Fruit fly (Drosophila melanogaster) whole organism, embryonic: Measurements from ENCODE around the gene CG13833.

ENCODE experiments used
- ATbp ChIP-seq: fragments of 200-800 bp; sonication (Bioruptor generic); optimal IDR thresholded peaks from 2 replicates; lab custom pipeline; 2017; ENCODE audit warnings: missing biosample characterization, mild to moderate bottlenecking, missing genetic modification characterization, missing genetic modification reagents
- CG1647 ChIP-seq: fragments of 200-800 bp; sonication (Bioruptor generic); optimal IDR thresholded peaks from 3 replicates; lab custom pipeline; 2016; ENCODE audit warnings: missing biosample characterization, missing genetic modification characterization
- CG6813 ChIP-seq: fragments of 200-800 bp; sonication (Bioruptor generic); optimal IDR thresholded peaks from 2 replicates; lab custom pipeline; 2017; ENCODE audit warnings: missing biosample characterization, missing genetic modification characterization, mild to moderate bottlenecking, moderate library complexity, missing genetic modification reagents
- Lpt ChIP-seq: fragments of >200 bp; optimal IDR thresholded peaks from 2 replicates; lab custom pipeline; 2018; ENCODE audit warnings: missing biosample characterization, missing genetic modification characterization
- NFAT ChIP-seq: fragments of 200-800 bp; sonication (Bioruptor generic); IDR thresholded peaks from 2 replicates; pipeline ENCODE4 v1.3.6; 2022; ENCODE audit warnings: missing biosample characterization, missing genetic modification characterization
- Xbp1 ChIP-seq: fragments of 200-800 bp; sonication (Bioruptor generic); optimal IDR thresholded peaks from 3 replicates; lab custom pipeline; 2016; ENCODE audit warnings: missing biosample characterization, mild to moderate bottlenecking, missing genetic modification characterization
- ind ChIP-seq: fragments of 200-800 bp; sonication (Bioruptor generic); optimal IDR thresholded peaks from 3 replicates; lab custom pipeline; 2016; ENCODE audit warnings: missing biosample characterization, missing genetic modification characterization
- rib ChIP-seq: fragments of 200-800 bp; sonication (Bioruptor generic); IDR thresholded peaks from 2 replicates; pipeline ENCODE4 v1.3.6; 2022; ENCODE audit warnings: missing biosample characterization, missing genetic modification characterization
- z ChIP-seq: fragments of 200-800 bp; sonication (Bioruptor generic); IDR thresholded peaks from 3 replicates; pipeline ENCODE4 v1.3.6; 2022; ENCODE audit warnings: missing biosample characterization, missing genetic modification characterization

DNA sequence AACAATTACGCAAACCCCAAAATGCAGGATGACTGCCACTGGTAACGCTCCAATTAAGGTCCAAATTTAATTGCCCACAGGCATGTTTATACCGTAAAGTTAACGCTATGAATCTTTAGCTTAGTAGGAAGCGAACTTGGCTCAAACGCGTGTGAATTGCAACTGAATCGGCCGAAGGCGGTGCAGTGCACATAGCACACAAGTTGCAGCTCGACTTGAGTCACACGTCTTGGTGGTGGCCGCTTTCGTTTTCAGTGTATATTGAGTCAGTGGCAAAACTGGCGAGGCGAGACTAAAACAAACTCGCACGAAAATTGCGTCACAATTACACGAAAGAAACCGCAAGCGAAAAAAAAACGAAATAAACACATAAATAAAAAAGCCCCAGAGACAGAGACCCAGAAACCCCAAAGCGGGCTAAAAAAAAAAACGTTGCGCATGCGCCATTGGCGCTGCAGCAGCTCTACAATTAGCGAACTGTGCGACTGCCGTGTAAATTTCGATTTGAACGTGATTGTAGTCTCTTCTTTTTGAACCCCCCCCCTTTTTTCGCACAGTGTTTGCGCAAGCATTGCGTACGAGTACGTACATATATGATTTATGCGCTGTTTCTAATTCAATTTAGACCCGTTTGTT lies 25.8 kb downstream of the CG13833 start:
- TF ChIP-seq CG6813 (GFP tag; lab: Kevin White, UChicago) (no peak), Lpt (GFP tag; lab: Kevin White, UChicago) (no peak), ATbp (GFP tag; lab: Kevin White, UChicago) (no peak), z (no peak), ind (GFP tag; lab: Kevin White, UChicago) (no peak), Xbp1 (GFP tag; lab: Kevin White, UChicago) (no peak), rib (GFP tag; lab: Robert Waterston, UW) (no peak), CG1647 (GFP tag; lab: Kevin White, UChicago) (no peak), NFAT (GFP tag; lab: Robert Waterston, UW) (no peak)
